Fruit fly (Drosophila melanogaster): ENCODE measurements around the gene Irk3.

Irk3 gene

dm6 chr2L:18713686-18714085 lies at the start of gene Irk3:
Irk3 (minus strand) TSS chr2L:18713748.
- TF ChIP-seq Myc (optimal IDR thresholded peaks at IDR 0.05) (no peak), h (optimal IDR thresholded peaks at IDR 0.05) (no peak), ttk (optimal IDR thresholded peaks at IDR 0.05) (no peak), psq (optimal IDR thresholded peaks at IDR 0.05) (no peak), insv (optimal IDR thresholded peaks at IDR 0.05) (no peak), Sin3A (optimal IDR thresholded peaks at IDR 0.05) (no peak)

- TF ChIP-seq psq (optimal IDR thresholded peaks at IDR 0.05) (no peak), ttk (optimal IDR thresholded peaks at IDR 0.05) (no peak), Myc (optimal IDR thresholded peaks at IDR 0.05) (no peak), h (optimal IDR thresholded peaks at IDR 0.05) (no peak), insv (optimal IDR thresholded peaks at IDR 0.05) (no peak), Sin3A (optimal IDR thresholded peaks at IDR 0.05) (no peak)
Measured at dm6 chr2L:18753242-18753641, 39.7 kb upstream of the Irk3 start.

dm6 chr2L:18752823-18753222 lies 39.3 kb upstream of the Irk3 start:
- TF ChIP-seq h (optimal IDR thresholded peaks at IDR 0.05) (no peak), ttk (optimal IDR thresholded peaks at IDR 0.05) (no peak), Sin3A (optimal IDR thresholded peaks at IDR 0.05) (no peak), psq (optimal IDR thresholded peaks at IDR 0.05) (no peak), Myc (optimal IDR thresholded peaks at IDR 0.05) (no peak)

- TF ChIP-seq insv (optimal IDR thresholded peaks at IDR 0.05), result no peak
- TF ChIP-seq Myc (optimal IDR thresholded peaks at IDR 0.05), result no peak
- TF ChIP-seq psq (optimal IDR thresholded peaks at IDR 0.05), result no peak
- TF ChIP-seq ttk (optimal IDR thresholded peaks at IDR 0.05), result no peak
- TF ChIP-seq Sin3A (optimal IDR thresholded peaks at IDR 0.05), result no peak
- no peak for TF ChIP-seq h (optimal IDR thresholded peaks at IDR 0.05)
Measured at dm6 chr2L:18752038-18752437, 38.5 kb upstream of the Irk3 start.

- TF ChIP-seq h (optimal IDR thresholded peaks at IDR 0.05) (no peak), insv (optimal IDR thresholded peaks at IDR 0.05) (no peak), psq (optimal IDR thresholded peaks at IDR 0.05) (no peak), Sin3A (optimal IDR thresholded peaks at IDR 0.05) (no peak)
Measured at dm6 chr2L:18751337-18751736, 37.8 kb upstream of the Irk3 start.

- no peak for TF ChIP-seq h (optimal IDR thresholded peaks at IDR 0.05)
- no peak for TF ChIP-seq insv (optimal IDR thresholded peaks at IDR 0.05)
- TF ChIP-seq psq (optimal IDR thresholded peaks at IDR 0.05), result no peak
- TF ChIP-seq Sin3A (optimal IDR thresholded peaks at IDR 0.05), result no peak
- TF ChIP-seq Myc (optimal IDR thresholded peaks at IDR 0.05), result no peak
Measured at dm6 chr2L:18746694-18747093, 33.1 kb upstream of the Irk3 start.

- TF ChIP-seq Sin3A (optimal IDR thresholded peaks at IDR 0.05), result no peak
- no peak for TF ChIP-seq Myc (optimal IDR thresholded peaks at IDR 0.05)
- no peak for TF ChIP-seq psq (optimal IDR thresholded peaks at IDR 0.05)
- no peak for TF ChIP-seq insv (optimal IDR thresholded peaks at IDR 0.05)
- TF ChIP-seq ttk (optimal IDR thresholded peaks at IDR 0.05), result no peak
- no peak for TF ChIP-seq h (optimal IDR thresholded peaks at IDR 0.05)
Measured at dm6 chr2L:18745454-18745853, 31.9 kb upstream of the Irk3 start.

dm6 chr2L:18743896-18744295 lies 30.3 kb upstream of the Irk3 start:
- TF ChIP-seq psq (optimal IDR thresholded peaks at IDR 0.05), result no peak
- no peak for TF ChIP-seq Myc (optimal IDR thresholded peaks at IDR 0.05)
- TF ChIP-seq ttk (optimal IDR thresholded peaks at IDR 0.05), result no peak
- no peak for TF ChIP-seq h (optimal IDR thresholded peaks at IDR 0.05)
- no peak for TF ChIP-seq Sin3A (optimal IDR thresholded peaks at IDR 0.05)
- TF ChIP-seq insv (optimal IDR thresholded peaks at IDR 0.05), result no peak

dm6 chr2L:18742710-18743109 lies 29.2 kb upstream of the Irk3 start:
- TF ChIP-seq h (optimal IDR thresholded peaks at IDR 0.05) (no peak), insv (optimal IDR thresholded peaks at IDR 0.05) (no peak), psq (optimal IDR thresholded peaks at IDR 0.05) (no peak), ttk (optimal IDR thresholded peaks at IDR 0.05) (no peak), Sin3A (optimal IDR thresholded peaks at IDR 0.05) (no peak), Myc (optimal IDR thresholded peaks at IDR 0.05) (no peak)

dm6 chr2L:18740010-18740409 lies 26.5 kb upstream of the Irk3 start, which contains the start of the genes CG42752 and CG15167:
CG42752 (minus strand) TSS chr2L:18740110.
CG15167 (plus strand) TSS chr2L:18740358.
- TF ChIP-seq Myc (optimal IDR thresholded peaks at IDR 0.05), result no peak
- no peak for TF ChIP-seq psq (optimal IDR thresholded peaks at IDR 0.05)
- no peak for TF ChIP-seq Sin3A (optimal IDR thresholded peaks at IDR 0.05)
- no peak for TF ChIP-seq ttk (optimal IDR thresholded peaks at IDR 0.05)
- no peak for TF ChIP-seq h (optimal IDR thresholded peaks at IDR 0.05)
- TF ChIP-seq insv (optimal IDR thresholded peaks at IDR 0.05), result no peak

- TF ChIP-seq psq (optimal IDR thresholded peaks at IDR 0.05), result no peak
- TF ChIP-seq Sin3A (optimal IDR thresholded peaks at IDR 0.05), result no peak
- no peak for TF ChIP-seq Myc (optimal IDR thresholded peaks at IDR 0.05)
- TF ChIP-seq ttk (optimal IDR thresholded peaks at IDR 0.05), result no peak
- no peak for TF ChIP-seq insv (optimal IDR thresholded peaks at IDR 0.05)
- TF ChIP-seq h (optimal IDR thresholded peaks at IDR 0.05), result no peak
Measured at dm6 chr2L:18737239-18737638, 23.7 kb upstream of the Irk3 start.

- TF ChIP-seq Myc (optimal IDR thresholded peaks at IDR 0.05) (no peak), ttk (optimal IDR thresholded peaks at IDR 0.05) (no peak), psq (optimal IDR thresholded peaks at IDR 0.05) (no peak), Sin3A (optimal IDR thresholded peaks at IDR 0.05) (no peak), h (optimal IDR thresholded peaks at IDR 0.05) (no peak), insv (optimal IDR thresholded peaks at IDR 0.05) (no peak)
Measured at dm6 chr2L:18735553-18736167, 22.1 kb upstream of the Irk3 start.

All from Kc167 (cell line).